Worm (Caenorhabditis elegans) whole organism, midembryonic: ENCODE measurements around the gene EGAP5.1.

Experiments
- ztf-23 ChIP-seq: fragments of 200-800 bp; sonication (Bioruptor generic); IDR thresholded peaks from 2 replicates; pipeline ENCODE4 v1.3.6; 2022; ENCODE audit warnings: missing genetic modification reagents, missing genetic modification characterization, missing compliant biosample characterization
- ztf-29 ChIP-seq: fragments of 200-800 bp; sonication (Bioruptor generic); IDR thresholded peaks from 2 replicates; pipeline ENCODE4 v1.3.6; 2022; ENCODE audit warnings: missing genetic modification reagents, missing genetic modification characterization, missing compliant biosample characterization

DNA sequence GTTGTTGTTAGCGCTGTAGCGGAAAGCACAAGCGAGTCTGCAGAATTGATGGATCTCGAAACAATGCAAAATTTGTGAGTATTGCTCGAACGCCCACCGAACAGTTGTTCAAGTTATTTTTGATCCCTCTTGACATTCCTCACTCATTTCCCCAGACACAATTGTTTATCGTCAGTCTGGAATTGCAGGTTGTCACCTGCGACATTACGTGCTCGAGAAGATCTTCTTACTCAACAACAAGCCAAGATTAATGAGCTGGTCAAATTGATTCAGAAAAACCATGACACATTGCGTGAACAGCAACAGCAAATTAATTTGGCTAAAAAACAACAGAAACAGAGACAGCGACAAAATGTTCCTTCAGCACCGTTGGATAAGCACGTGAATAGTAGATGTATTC, 39.0 kb downstream of the EGAP5.1 start:
- TF ChIP-seq ztf-23 (GFP tag; lab: Robert Waterston, UW) (no peak), ztf-29 (GFP tag; lab: Robert Waterston, UW) (no peak)
